Worm (Caenorhabditis elegans) whole organism, mixed stage, embryonic: ENCODE measurements around the gene rab-7.

Experiments used
- M03D4.4 ChIP-seq: sonication (generic microtip); optimal IDR thresholded peaks from 2 replicates; lab custom pipeline; 2017; ENCODE audit warnings: mild to moderate bottlenecking, missing genetic modification characterization, missing compliant biosample characterization
- blmp-1 ChIP-seq: fragments of 150-350 bp; optimal IDR thresholded peaks from 2 replicates; lab custom pipeline; 2014; ENCODE audit warnings: missing biosample characterization, missing genetic modification characterization
- ceh-83 ChIP-seq: fragments of 200-800 bp; sonication (Bioruptor generic); optimal IDR thresholded peaks from 2 replicates; lab custom pipeline; 2018; ENCODE audit warnings: mild to moderate bottlenecking, missing genetic modification characterization, missing compliant biosample characterization
- lin-13 ChIP-seq: fragments of 150-350 bp; optimal IDR thresholded peaks from 2 replicates; lab custom pipeline; 2014; ENCODE audit warnings: missing biosample characterization, missing genetic modification characterization
- tbx-8 ChIP-seq: fragments of 200-800 bp; sonication (Bioruptor generic); optimal IDR thresholded peaks from 2 replicates; lab custom pipeline; 2018; ENCODE audit warnings: mild to moderate bottlenecking, missing genetic modification characterization, moderate library complexity, missing compliant biosample characterization

- no peak for TF ChIP-seq blmp-1 (tag; lab: Kevin White, UChicago)
- TF ChIP-seq M03D4.4: no peak
- no peak for TF ChIP-seq lin-13
- TF ChIP-seq tbx-8 (GFP tag; lab: Kevin White, UChicago): no peak
- TF ChIP-seq ceh-83 (GFP tag; lab: Kevin White, UChicago): no peak
Measured at ce11 chrII:11966602-11967001, at the start of gene rab-7.
